Fruit fly (Drosophila melanogaster) whole organism, embryonic: Measurements from ENCODE around the gene CG32320.
A peak's percentile ranks its signal among the peaks of the same experiment; 100 is the strongest.

ENCODE experiments used
- C15 ChIP-seq: fragments of 200-800 bp; sonication (Bioruptor generic); IDR thresholded peaks from 3 replicates; pipeline ENCODE4 v1.3.6; 2022; ENCODE audit warnings: missing biosample characterization, missing genetic modification characterization
- CG12744 ChIP-seq: fragments of 200-800 bp; sonication (Bioruptor generic); optimal IDR thresholded peaks from 2 replicates; lab custom pipeline; 2016; ENCODE audit warnings: missing biosample characterization, missing genetic modification characterization
- CG7963 ChIP-seq: fragments of 200-800 bp; sonication (Bioruptor generic); IDR thresholded peaks from 3 replicates; pipeline ENCODE4 v1.3.6; 2022; ENCODE audit warnings: missing biosample characterization, missing genetic modification characterization; ENCODE audit not compliant: partially characterized antibody
- Dll ChIP-seq: fragments of 200-800 bp; sonication (Bioruptor generic); IDR thresholded peaks from 4 replicates; pipeline ENCODE4 v1.3.6; 2022; ENCODE audit warnings: missing biosample characterization, missing genetic modification characterization; ENCODE audit not compliant: partially characterized antibody

DNA sequence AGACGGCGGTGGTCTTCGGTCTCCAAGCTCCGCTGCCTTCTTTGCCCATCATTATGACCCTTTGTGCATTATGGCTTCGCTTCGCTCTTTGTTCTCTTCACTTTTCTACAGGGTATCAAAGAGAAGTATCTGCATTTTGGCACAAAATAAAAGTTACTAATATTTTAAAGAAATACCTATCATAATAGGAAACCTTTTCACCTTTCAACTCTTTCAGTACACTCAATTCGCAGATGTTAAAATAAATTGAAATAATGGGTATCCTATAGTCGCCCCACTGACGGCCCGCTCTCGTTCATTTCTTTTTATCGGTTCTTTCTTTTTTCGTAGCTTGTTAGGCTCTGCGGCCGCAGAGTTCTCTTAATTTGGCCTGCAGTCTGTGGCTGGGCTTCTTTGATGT, 44.5 kb downstream of the CG32320 start:
- no peak for TF ChIP-seq CG7963 (GFP tag; lab: Robert Waterston, UW)
- TF ChIP-seq Dll, result no peak
- peak; percentile 61 for TF ChIP-seq CG12744
- no peak; the same call in 2 of the 3 replicates for TF ChIP-seq C15
